Worm (Caenorhabditis elegans) whole organism, L2 larva: ENCODE data around the gene nhr-162.

ENCODE experiments used
- ceh-82 ChIP-seq: fragments of 150-350 bp; optimal IDR thresholded peaks from 2 replicates; lab custom pipeline; 2014; ENCODE audit warnings: missing biosample characterization, missing genetic modification characterization
- dmd-4 ChIP-seq: sonication (generic microtip); optimal IDR thresholded peaks from 2 replicates; lab custom pipeline; 2017; ENCODE audit warnings: missing biosample characterization, missing genetic modification characterization
- egl-27 ChIP-seq: sonication (generic microtip); optimal IDR thresholded peaks from 3 replicates; lab custom pipeline; 2017; ENCODE audit warnings: missing biosample characterization, missing genetic modification reagents, missing genetic modification characterization
- elt-3 ChIP-seq: sonication (generic microtip); optimal IDR thresholded peaks from 2 replicates; lab custom pipeline; 2017; ENCODE audit warnings: missing biosample characterization, missing genetic modification characterization
- fos-1 ChIP-seq: fragments of 150-350 bp; optimal IDR thresholded peaks from 2 replicates; lab custom pipeline; 2014; ENCODE audit warnings: missing biosample characterization, missing genetic modification characterization
- nhr-11 ChIP-seq: fragments of 150-350 bp; optimal IDR thresholded peaks from 2 replicates; lab custom pipeline; 2014; ENCODE audit warnings: missing biosample characterization, missing genetic modification characterization
- nhr-237 ChIP-seq: fragments of 150-350 bp; optimal IDR thresholded peaks from 2 replicates; lab custom pipeline; 2014; ENCODE audit warnings: missing biosample characterization, missing genetic modification characterization
- zag-1 ChIP-seq: fragments of 150-350 bp; optimal IDR thresholded peaks from 2 replicates; lab custom pipeline; 2014; ENCODE audit warnings: missing biosample characterization, missing genetic modification characterization
- ztf-11 ChIP-seq: sonication (generic microtip); optimal IDR thresholded peaks from 2 replicates; lab custom pipeline; 2017; ENCODE audit warnings: missing biosample characterization, missing genetic modification characterization

ce11 chrV:6989626-6990138 is 2.0 kb downstream of the nhr-162 start, which contains the start of gene nhr-140:
- TF ChIP-seq zag-1 = no peak
- no peak for TF ChIP-seq nhr-11 (tag; lab: Kevin White, UChicago)
- TF ChIP-seq ztf-11 (tag; lab: Kevin White, UChicago) = no peak
- TF ChIP-seq dmd-4 (tag; lab: Kevin White, UChicago) = no peak
- no peak for TF ChIP-seq fos-1 (tag; lab: Kevin White, UChicago)
- TF ChIP-seq elt-3 = no peak
- TF ChIP-seq ceh-82 (tag; lab: Kevin White, UChicago) = no peak
- TF ChIP-seq egl-27 = no peak
- no peak for TF ChIP-seq nhr-237 (tag; lab: Kevin White, UChicago)
